Fruit fly (Drosophila melanogaster) whole organism, embryonic: ENCODE data around the gene Nprl3.

Experiments
- ATbp ChIP-seq: fragments of 200-800 bp; sonication (Bioruptor generic); optimal IDR thresholded peaks from 2 replicates; lab custom pipeline; 2017; ENCODE audit warnings: missing biosample characterization, mild to moderate bottlenecking, missing genetic modification characterization, missing genetic modification reagents
- Bgb ChIP-seq: fragments of 200-800 bp; sonication (Bioruptor generic); IDR thresholded peaks from 2 replicates; pipeline ENCODE4 v1.3.6; 2022; ENCODE audit warnings: missing biosample characterization, missing genetic modification characterization; ENCODE audit not compliant: partially characterized antibody
- C15 ChIP-seq: fragments of 200-800 bp; sonication (Bioruptor generic); IDR thresholded peaks from 3 replicates; pipeline ENCODE4 v1.3.6; 2022; ENCODE audit warnings: missing biosample characterization, missing genetic modification characterization
- CG1024 ChIP-seq: fragments of 200-800 bp; sonication (Bioruptor generic); IDR thresholded peaks from 2 replicates; pipeline ENCODE4 v1.3.6; 2022; ENCODE audit warnings: missing biosample characterization, missing genetic modification characterization
- CG10431 ChIP-seq: fragments of 200-800 bp; sonication (Bioruptor generic); optimal IDR thresholded peaks from 3 replicates; lab custom pipeline; 2018; ENCODE audit warnings: missing biosample characterization, mild to moderate bottlenecking, missing genetic modification characterization
- CG10543 ChIP-seq: fragments of 200-800 bp; sonication (Bioruptor generic); optimal IDR thresholded peaks from 3 replicates; lab custom pipeline; 2017; ENCODE audit warnings: missing biosample characterization, mild to moderate bottlenecking, missing genetic modification characterization, moderate library complexity
- CG10979 ChIP-seq: fragments of 200-800 bp; sonication (Bioruptor generic); optimal IDR thresholded peaks from 2 replicates; lab custom pipeline; 2018; ENCODE audit warnings: missing biosample characterization, mild to moderate bottlenecking, missing genetic modification characterization, moderate library complexity
- CG11696 ChIP-seq: fragments of 200-800 bp; sonication (Bioruptor generic); IDR thresholded peaks from 2 replicates; pipeline ENCODE4 v1.3.6; 2022; ENCODE audit warnings: missing biosample characterization, missing genetic modification characterization
- CG12236 ChIP-seq: fragments of 200-800 bp; sonication (Bioruptor generic); optimal IDR thresholded peaks from 2 replicates; lab custom pipeline; 2016; ENCODE audit warnings: missing biosample characterization, missing genetic modification characterization
- CG12299 ChIP-seq: fragments of 200-800 bp; sonication (Bioruptor generic); optimal IDR thresholded peaks from 2 replicates; lab custom pipeline; 2018; ENCODE audit warnings: missing biosample characterization, mild to moderate bottlenecking, missing genetic modification characterization
- CG13287 ChIP-seq: fragments of 200-800 bp; sonication (Bioruptor generic); IDR thresholded peaks from 2 replicates; pipeline ENCODE4 v1.3.6; 2022; ENCODE audit warnings: missing biosample characterization, missing genetic modification characterization; ENCODE audit not compliant: partially characterized antibody
- CG14441 ChIP-seq: fragments of 200-800 bp; sonication (Bioruptor generic); IDR thresholded peaks from 2 replicates; pipeline ENCODE4 v1.3.6; 2022; ENCODE audit warnings: missing biosample characterization, missing genetic modification characterization
- CG17328 ChIP-seq: fragments of 200-800 bp; sonication (Bioruptor generic); IDR thresholded peaks from 2 replicates; pipeline ENCODE4 v1.3.6; 2022; ENCODE audit warnings: missing biosample characterization, missing genetic modification characterization
- CG2202 ChIP-seq: fragments of 200-800 bp; sonication (Bioruptor generic); optimal IDR thresholded peaks from 2 replicates; lab custom pipeline; 2018; ENCODE audit warnings: missing biosample characterization, mild to moderate bottlenecking, missing genetic modification characterization
- CG2678 ChIP-seq: fragments of 200-800 bp; sonication (Bioruptor generic); optimal IDR thresholded peaks from 3 replicates; lab custom pipeline; 2019; ENCODE audit warnings: missing biosample characterization, mild to moderate bottlenecking, missing genetic modification characterization, moderate library complexity
- CG34224 ChIP-seq: fragments of 200-800 bp; sonication (Bioruptor generic); IDR thresholded peaks from 3 replicates; pipeline ENCODE4 v1.3.6; 2022; ENCODE audit warnings: missing biosample characterization, missing genetic modification characterization; ENCODE audit not compliant: partially characterized antibody
- CG4404 ChIP-seq: fragments of 200-800 bp; sonication (Bioruptor generic); IDR thresholded peaks from 2 replicates; pipeline ENCODE4 v1.3.6; 2022; ENCODE audit warnings: missing biosample characterization, missing genetic modification characterization
- CG5245 ChIP-seq: fragments of 200-800 bp; sonication (Bioruptor generic); optimal IDR thresholded peaks from 3 replicates; lab custom pipeline; 2016; ENCODE audit warnings: missing biosample characterization, missing genetic modification characterization
- CG6791 ChIP-seq: fragments of 200-800 bp; sonication (Bioruptor generic); IDR thresholded peaks from 3 replicates; pipeline ENCODE4 v1.3.6; 2022; ENCODE audit warnings: missing biosample characterization, missing genetic modification characterization; ENCODE audit not compliant: partially characterized antibody
- CG7987 ChIP-seq: fragments of 200-800 bp; sonication (Bioruptor generic); optimal IDR thresholded peaks from 2 replicates; lab custom pipeline; 2018; ENCODE audit warnings: missing biosample characterization, mild to moderate bottlenecking, missing genetic modification characterization, moderate library complexity
- CG8359 ChIP-seq: fragments of 200-800 bp; sonication (Bioruptor generic); optimal IDR thresholded peaks from 2 replicates; lab custom pipeline; 2017; ENCODE audit warnings: missing biosample characterization, mild to moderate bottlenecking, missing genetic modification characterization, borderline replicate concordance
- CG9215 ChIP-seq: fragments of 200-800 bp; sonication (Bioruptor generic); IDR thresholded peaks from 2 replicates; pipeline ENCODE4 v1.3.6; 2022; ENCODE audit warnings: missing biosample characterization, missing genetic modification characterization
- Chrac-16 ChIP-seq: fragments of 200-800 bp; sonication (Bioruptor generic); optimal IDR thresholded peaks from 3 replicates; lab custom pipeline; 2016; ENCODE audit warnings: missing biosample characterization, missing genetic modification characterization
- D19B ChIP-seq: fragments of 200-800 bp; sonication (Bioruptor generic); optimal IDR thresholded peaks from 2 replicates; lab custom pipeline; 2017; ENCODE audit warnings: missing biosample characterization, mild to moderate bottlenecking, missing genetic modification characterization
- Dad ChIP-seq: fragments of 200-800 bp; sonication (Bioruptor generic); optimal IDR thresholded peaks from 3 replicates; lab custom pipeline; 2016; ENCODE audit warnings: missing biosample characterization, missing genetic modification characterization
- Dbx ChIP-seq: fragments of 200-800 bp; sonication (Bioruptor generic); IDR thresholded peaks from 3 replicates; pipeline ENCODE4 v1.3.6; 2022; ENCODE audit warnings: missing biosample characterization, missing genetic modification characterization
- Dek ChIP-seq: fragments of 200-800 bp; sonication (Bioruptor generic); optimal IDR thresholded peaks from 3 replicates; lab custom pipeline; 2019; ENCODE audit warnings: missing biosample characterization, mild to moderate bottlenecking, missing genetic modification characterization, moderate library complexity
- Drgx ChIP-seq: fragments of 200-800 bp; sonication (Bioruptor generic); IDR thresholded peaks from 2 replicates; pipeline ENCODE4 v1.3.6; 2022; ENCODE audit warnings: missing biosample characterization, missing genetic modification characterization
- Ets65A ChIP-seq: fragments of 200-800 bp; sonication (Bioruptor generic); peaks from one replicate; lab custom pipeline; 2016; ENCODE audit warnings: missing biosample characterization, missing genetic modification characterization
- Gsc ChIP-seq: fragments of 200-800 bp; sonication (Bioruptor generic); IDR thresholded peaks from 2 replicates; pipeline ENCODE4 v1.3.6; 2022; ENCODE audit warnings: missing biosample characterization, missing genetic modification characterization
- H15 ChIP-seq: fragments of 200-800 bp; sonication (Bioruptor generic); IDR thresholded peaks from 3 replicates; pipeline ENCODE4 v1.3.6; 2022; ENCODE audit warnings: missing biosample characterization, missing genetic modification characterization
- Nf-YB ChIP-seq: fragments of 200-800 bp; sonication (Bioruptor generic); optimal IDR thresholded peaks from 3 replicates; lab custom pipeline; 2019; ENCODE audit warnings: missing biosample characterization, mild to moderate bottlenecking, missing genetic modification characterization, moderate library complexity
- Rfx ChIP-seq: fragments of 200-800 bp; sonication (Bioruptor generic); IDR thresholded peaks from 2 replicates; pipeline ENCODE4 v1.3.6; 2022; ENCODE audit warnings: missing biosample characterization, missing genetic modification characterization
- Spps ChIP-seq: fragments of 200-800 bp; sonication (Bioruptor generic); optimal IDR thresholded peaks from 2 replicates; lab custom pipeline; 2018; ENCODE audit warnings: missing biosample characterization, mild to moderate bottlenecking, missing genetic modification characterization
- Sry-δ ChIP-seq: fragments of 200-800 bp; sonication (Bioruptor generic); optimal IDR thresholded peaks from 2 replicates; lab custom pipeline; 2016; ENCODE audit warnings: missing biosample characterization, missing genetic modification characterization
- ab ChIP-seq: fragments of 200-800 bp; sonication (Bioruptor generic); optimal IDR thresholded peaks from 2 replicates; lab custom pipeline; 2016; ENCODE audit warnings: missing biosample characterization, missing genetic modification characterization
- caup ChIP-seq: fragments of 200-800 bp; sonication (Bioruptor generic); optimal IDR thresholded peaks from 3 replicates; lab custom pipeline; 2017; ENCODE audit warnings: missing biosample characterization, mild to moderate bottlenecking, missing genetic modification characterization, moderate library complexity; ENCODE audit not compliant: severe bottlenecking
- chm ChIP-seq: fragments of 200-800 bp; sonication (Bioruptor generic); IDR thresholded peaks from 2 replicates; pipeline ENCODE4 v1.3.6; 2022; ENCODE audit warnings: missing biosample characterization, missing genetic modification characterization
- fd64A ChIP-seq: fragments of 200-800 bp; sonication (Bioruptor generic); optimal IDR thresholded peaks from 3 replicates; lab custom pipeline; 2018; ENCODE audit warnings: missing biosample characterization, mild to moderate bottlenecking, missing genetic modification characterization
- fd96Cb ChIP-seq: fragments of 200-800 bp; sonication (Bioruptor generic); optimal IDR thresholded peaks from 2 replicates; lab custom pipeline; 2018; ENCODE audit warnings: missing biosample characterization, mild to moderate bottlenecking, missing genetic modification characterization, moderate library complexity
- gcm ChIP-seq: fragments of 200-800 bp; sonication (Bioruptor generic); optimal IDR thresholded peaks from 2 replicates; lab custom pipeline; 2019; ENCODE audit warnings: missing biosample characterization, mild to moderate bottlenecking, missing genetic modification characterization, moderate library complexity
- ham ChIP-seq: fragments of 200-800 bp; sonication (Bioruptor generic); IDR thresholded peaks from 2 replicates; pipeline ENCODE4 v1.3.6; 2022; ENCODE audit warnings: missing biosample characterization, missing genetic modification characterization
- her ChIP-seq: fragments of 200-800 bp; sonication (Bioruptor generic); optimal IDR thresholded peaks from 2 replicates; lab custom pipeline; 2016; ENCODE audit warnings: missing biosample characterization, missing genetic modification characterization
- lbe ChIP-seq: fragments of 200-800 bp; sonication (Bioruptor generic); optimal IDR thresholded peaks from 2 replicates; lab custom pipeline; 2016; ENCODE audit warnings: missing biosample characterization, mild to moderate bottlenecking, missing genetic modification characterization
- mirr ChIP-seq: fragments of 200-800 bp; sonication (Bioruptor generic); optimal IDR thresholded peaks from 3 replicates; lab custom pipeline; 2018; ENCODE audit warnings: missing biosample characterization, mild to moderate bottlenecking, missing genetic modification characterization
- pita ChIP-seq: fragments of 200-800 bp; sonication (Bioruptor generic); optimal IDR thresholded peaks from 2 replicates; lab custom pipeline; 2017; ENCODE audit warnings: missing biosample characterization, mild to moderate bottlenecking, missing genetic modification characterization
- pros ChIP-seq: fragments of 200-800 bp; sonication (Bioruptor generic); optimal IDR thresholded peaks from 3 replicates; lab custom pipeline; 2019; ENCODE audit warnings: missing biosample characterization, mild to moderate bottlenecking, missing genetic modification characterization, moderate library complexity
- sug ChIP-seq: fragments of 200-800 bp; optimal IDR thresholded peaks from 2 replicates; lab custom pipeline; 2019; ENCODE audit warnings: missing biosample characterization, mild to moderate bottlenecking, missing genetic modification characterization, moderate library complexity
- tx ChIP-seq: fragments of 200-800 bp; sonication (Bioruptor generic); optimal IDR thresholded peaks from 2 replicates; lab custom pipeline; 2016; ENCODE audit warnings: missing biosample characterization, missing genetic modification characterization
- zen ChIP-seq: fragments of 200-800 bp; sonication (Bioruptor generic); optimal IDR thresholded peaks from 3 replicates; lab custom pipeline; 2018; ENCODE audit warnings: missing biosample characterization, mild to moderate bottlenecking, missing genetic modification characterization, moderate library complexity

The Nprl3 gene

dm6 chr3L:14049620-14050253 lies 48.1 kb upstream of the Nprl3 start, which contains the start of gene Neurl4 (continued):
- TF ChIP-seq CG12299 (tag; lab: Kevin White, UChicago) (peak; percentile 1), her (GFP tag; lab: Kevin White, UChicago) (no peak), Bgb (GFP tag; lab: Robert Waterston, UW) (no peak), H15 (no peak), CG10431 (GFP tag; lab: Kevin White, UChicago) (no peak), Dad (GFP tag; lab: Kevin White, UChicago) (peak; percentile 27), CG2202 (tag; lab: Kevin White, UChicago) (peak; percentile 43), CG2678 (tag; lab: Kevin White, UChicago) (no peak), CG10543 (no peak), lbe (GFP tag; lab: Kevin White, UChicago) (no peak), sug (tag; lab: Kevin White, UChicago) (no peak), CG34224 (GFP tag; lab: Robert Waterston, UW) (no peak), Ets65A (GFP tag; lab: Kevin White, UChicago) (peak; percentile 88), CG7987 (no peak), CG10979 (tag; lab: Kevin White, UChicago) (peak; percentile 81), CG17328 (GFP tag; lab: Robert Waterston, UW) (peak; percentile 75), pros (GFP tag; lab: Kevin White, UChicago) (no peak), chm (GFP tag; lab: Robert Waterston, UW) (peak; percentile 81), D19B (no peak), Nf-YB (no peak), ham (GFP tag; lab: Robert Waterston, UW) (no peak), CG4404 (GFP tag; lab: Robert Waterston, UW) (no peak), Dbx (GFP tag; lab: Robert Waterston, UW) (peak; percentile 68; the same call in 2 of the 3 replicates), CG11696 (GFP tag; lab: Robert Waterston, UW) (peak; percentile 38; the same call in 1 of the 2 replicates), CG5245 (GFP tag; lab: Kevin White, UChicago) (peak; percentile 20), ATbp (GFP tag; lab: Kevin White, UChicago) (no peak), ab (no peak), CG6791 (GFP tag; lab: Robert Waterston, UW) (no peak), CG1024 (GFP tag; lab: Robert Waterston, UW) (peak; percentile 73), gcm (GFP tag; lab: Kevin White, UChicago) (no peak), CG14441 (GFP tag; lab: Robert Waterston, UW) (peak; percentile 49), caup (GFP tag; lab: Kevin White, UChicago) (no peak), zen (tag; lab: Kevin White, UChicago) (peak; percentile 69), Spps (tag; lab: Kevin White, UChicago) (peak; percentile 46), CG13287 (GFP tag; lab: Robert Waterston, UW) (peak; percentile 17; the same call in 1 of the 2 replicates), fd64A (no peak), Chrac-16 (peak; percentile 68), Drgx (peak; percentile 76), tx (GFP tag; lab: Kevin White, UChicago) (peak; percentile 60), CG9215 (no peak; the same call in 1 of the 2 replicates), CG12236 (GFP tag; lab: Kevin White, UChicago) (no peak), Dek (tag; lab: Kevin White, UChicago) (peak; percentile 60), fd96Cb (tag; lab: Kevin White, UChicago) (peak; percentile 47), CG8359 (GFP tag; lab: Kevin White, UChicago) (no peak), Rfx (GFP tag; lab: Robert Waterston, UW) (peak; percentile 80), Sry-δ (GFP tag; lab: Kevin White, UChicago) (peak; percentile 46), Gsc (GFP tag; lab: Robert Waterston, UW) (no peak), C15 (GFP tag; lab: Robert Waterston, UW) (no peak), pita (no peak), mirr (GFP tag; lab: Kevin White, UChicago) (no peak)
